Worm (Caenorhabditis elegans) whole organism, early embryonic: ENCODE results near the gene ctsa-3.1.

Experiments used
- B0310.2 ChIP-seq: sonication (generic microtip); optimal IDR thresholded peaks from 2 replicates; lab custom pipeline; 2016; ENCODE audit warnings: mild to moderate bottlenecking, missing genetic modification characterization, missing compliant biosample characterization
- F13C5.2 ChIP-seq: sonication (generic microtip); optimal IDR thresholded peaks from 2 replicates; lab custom pipeline; 2017; ENCODE audit warnings: mild to moderate bottlenecking, missing genetic modification characterization, inconsistent platforms, missing compliant biosample characterization
- aly-1 ChIP-seq: sonication (generic microtip); optimal IDR thresholded peaks from 2 replicates; lab custom pipeline; 2016; ENCODE audit warnings: missing genetic modification characterization, missing compliant biosample characterization
- ama-1 ChIP-seq: fragments of 150-350 bp; optimal IDR thresholded peaks from 2 replicates; lab custom pipeline; 2014
- ceh-13 ChIP-seq: fragments of 200-800 bp; sonication (Bioruptor generic); optimal IDR thresholded peaks from 2 replicates; lab custom pipeline; 2018; ENCODE audit warnings: mild to moderate bottlenecking, missing genetic modification characterization, missing compliant biosample characterization
- ceh-36 ChIP-seq: sonication (generic microtip); optimal IDR thresholded peaks from 2 replicates; lab custom pipeline; 2016; ENCODE audit warnings: missing genetic modification characterization, inconsistent platforms, missing compliant biosample characterization
- ets-7 ChIP-seq: sonication (generic microtip); optimal IDR thresholded peaks from 2 replicates; lab custom pipeline; 2016; ENCODE audit warnings: missing genotype, missing genetic modification characterization, missing compliant biosample characterization
- flt-1 ChIP-seq: fragments of 200-800 bp; sonication (Bioruptor generic); IDR thresholded peaks from 2 replicates; pipeline ENCODE4 v1.3.6; 2022; ENCODE audit warnings: missing genetic modification characterization, missing compliant biosample characterization
- hmbx-1 ChIP-seq: sonication (generic microtip); optimal IDR thresholded peaks from 2 replicates; lab custom pipeline; 2016; ENCODE audit warnings: mild to moderate bottlenecking, missing genetic modification characterization, missing compliant biosample characterization
- hnd-1 ChIP-seq: sonication (generic microtip); optimal IDR thresholded peaks from 2 replicates; lab custom pipeline; 2016; ENCODE audit warnings: missing genetic modification characterization, missing compliant biosample characterization
- pes-1 ChIP-seq: fragments of 200-800 bp; sonication (Bioruptor generic); IDR thresholded peaks from 2 replicates; pipeline ENCODE4 v1.3.6; 2022; ENCODE audit warnings: missing genetic modification reagents, missing genetic modification characterization, missing compliant biosample characterization
- sea-1 ChIP-seq: fragments of 200-800 bp; sonication (Bioruptor generic); conservative IDR thresholded peaks from 2 replicates; pipeline ENCODE4 v1.3.6; 2022; ENCODE audit warnings: missing genetic modification characterization, missing compliant biosample characterization
- tbx-11 ChIP-seq: fragments of 200-800 bp; sonication (Bioruptor generic); IDR thresholded peaks from 2 replicates; pipeline ENCODE4 v1.3.6; 2022; ENCODE audit warnings: missing genetic modification characterization, missing compliant biosample characterization
- tbx-37 ChIP-seq: fragments of 200-800 bp; sonication (Bioruptor generic); conservative IDR thresholded peaks from 2 replicates; pipeline ENCODE4 v1.3.6; 2022; ENCODE audit warnings: missing genetic modification reagents, missing genetic modification characterization, missing compliant biosample characterization

DNA sequence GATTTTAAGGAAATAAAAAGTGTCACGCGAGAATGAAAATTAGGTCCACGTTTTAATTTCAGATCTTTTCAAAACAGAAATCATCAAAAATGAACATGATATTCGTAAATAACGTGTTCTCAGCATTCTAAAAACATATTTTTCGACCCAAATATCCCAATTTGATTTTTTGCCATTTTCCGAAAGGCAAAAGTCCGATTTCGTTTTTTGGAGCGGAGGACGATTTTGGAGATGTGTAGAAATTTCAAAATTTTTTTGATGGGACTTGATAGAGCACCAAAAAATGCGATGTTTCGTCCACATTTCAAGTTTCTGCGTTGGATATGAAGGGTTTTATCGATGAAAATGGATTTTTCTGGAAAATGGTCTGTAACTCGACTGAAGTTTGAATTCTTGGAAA is 2.0 kb upstream of the ctsa-3.1 start:
- TF ChIP-seq ama-1 (lab: Kevin White, UChicago) (no peak), flt-1 (no peak), tbx-37 (GFP tag; lab: Robert Waterston, UW) (no peak), tbx-11 (GFP tag; lab: Robert Waterston, UW) (no peak), ceh-13 (GFP tag; lab: Kevin White, UChicago) (no peak), F13C5.2 (tag; lab: Kevin White, UChicago) (no peak), hnd-1 (tag; lab: Kevin White, UChicago) (no peak), sea-1 (GFP tag; lab: Robert Waterston, UW) (no peak), pes-1 (no peak), ets-7 (tag; lab: Kevin White, UChicago) (no peak), B0310.2 (no peak), aly-1 (tag; lab: Kevin White, UChicago) (no peak), hmbx-1 (tag; lab: Kevin White, UChicago) (no peak), ceh-36 (tag; lab: Kevin White, UChicago) (no peak)
